Worm (Caenorhabditis elegans): ENCODE results near the gene clec-121.

DNA sequence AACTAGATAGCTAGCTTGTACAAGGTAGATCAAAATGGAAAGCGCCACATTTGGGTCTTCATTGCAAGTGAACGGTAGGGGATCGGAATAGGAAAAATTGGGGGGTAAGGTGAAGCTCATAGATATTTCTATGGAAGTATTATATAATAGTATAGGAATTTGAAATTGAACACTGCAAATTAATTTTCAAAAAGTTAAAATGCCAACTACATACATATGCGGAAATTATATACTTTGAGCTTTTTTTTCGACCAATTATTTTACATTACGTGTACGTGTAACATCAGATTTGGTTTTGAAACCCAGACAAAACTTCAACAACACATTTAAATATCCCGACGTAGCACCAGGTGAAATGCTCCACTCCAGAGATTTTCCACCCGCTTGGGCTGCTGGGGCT, 6.1 kb upstream of the clec-121 start, which contains the start of gene srg-23:
- TF ChIP-seq nhr-28 (tag; optimal IDR thresholded peaks at IDR 0.05): no peak
- TF ChIP-seq isw-1 (GFP tag; IDR thresholded peaks at IDR 0.05): no peak
- no peak for TF ChIP-seq dpl-1 (GFP tag; optimal IDR thresholded peaks at IDR 0.05)
- no peak for TF ChIP-seq egl-27 (tag; optimal IDR thresholded peaks at IDR 0.05)
- TF ChIP-seq nhr-237 (tag; optimal IDR thresholded peaks at IDR 0.05): no peak
- TF ChIP-seq lin-15B (tag; optimal IDR thresholded peaks at IDR 0.05): no peak
- no peak for TF ChIP-seq zag-1 (tag; optimal IDR thresholded peaks at IDR 0.05)
- TF ChIP-seq lin-14 (GFP tag; optimal IDR thresholded peaks at IDR 0.05): no peak
- TF ChIP-seq lir-3 (tag; optimal IDR thresholded peaks at IDR 0.05; ENCODE audit: poor library complexity): no peak
- no peak for TF ChIP-seq hlh-4 (tag; optimal IDR thresholded peaks at IDR 0.05)
- no peak for TF ChIP-seq unc-86 (tag; optimal IDR thresholded peaks at IDR 0.05)
- TF ChIP-seq elt-3 (tag; optimal IDR thresholded peaks at IDR 0.05): no peak
